Worm (Caenorhabditis elegans): ENCODE data around the gene Y22D7AL.7.

DNA sequence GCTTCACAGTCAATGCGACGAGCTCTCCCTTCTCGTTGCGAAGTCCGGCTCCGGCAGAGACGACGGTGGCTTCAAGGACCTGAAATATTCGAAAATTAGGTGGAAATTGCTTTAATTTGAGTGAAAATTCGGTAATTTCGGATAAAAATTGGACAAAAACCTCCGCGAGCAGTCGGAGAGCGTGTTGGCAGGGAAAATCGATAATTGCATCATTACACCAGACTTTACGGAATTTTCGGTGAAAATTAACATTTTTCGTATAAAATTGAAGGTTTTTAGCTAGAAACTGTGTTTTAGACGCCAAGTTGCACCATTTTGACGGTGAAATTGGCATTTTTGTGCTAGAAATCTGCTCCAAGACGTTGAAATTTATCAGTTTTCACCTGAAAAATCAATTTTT, 41.8 kb downstream of the Y22D7AL.7 start:
- TF ChIP-seq ZK546.5 (tag; optimal IDR thresholded peaks at IDR 0.05) (no peak), unc-62 (GFP tag; optimal IDR thresholded peaks at IDR 0.05) (no peak)

All from whole organism, L2 larva.